Fruit fly (Drosophila melanogaster): ENCODE results near the gene psh.
A peak's percentile ranks its signal among the peaks of the same experiment; 100 is the strongest.

psh gene

dm6 chrX:18483261-18484218 lies 3.2 kb downstream of the psh start, which contains the start of gene Hayan:
TSS of gene Hayan (minus strand) at chrX:18483772.
- TF ChIP-seq h (optimal IDR thresholded peaks at IDR 0.05) (no peak), insv (optimal IDR thresholded peaks at IDR 0.05) (no peak), Myc (optimal IDR thresholded peaks at IDR 0.05) (no peak), ttk (optimal IDR thresholded peaks at IDR 0.05) (no peak)

- TF ChIP-seq psq (optimal IDR thresholded peaks at IDR 0.05) (no peak), h (optimal IDR thresholded peaks at IDR 0.05) (no peak), ttk (optimal IDR thresholded peaks at IDR 0.05) (no peak), Myc (optimal IDR thresholded peaks at IDR 0.05) (no peak)
Measured at dm6 chrX:18482537-18482936, 4.2 kb downstream of the psh start.

dm6 chrX:18479307-18480134 lies 7.2 kb downstream of the psh start, which contains the start of gene CG32547:
TSS of gene CG32547 (minus strand) at chrX:18479487.
- TF ChIP-seq Myc (optimal IDR thresholded peaks at IDR 0.05) (no peak), psq (optimal IDR thresholded peaks at IDR 0.05) (peak; percentile 99)

dm6 chrX:18467881-18468280 lies 18.8 kb downstream of the psh start:
- no peak for TF ChIP-seq h (optimal IDR thresholded peaks at IDR 0.05)
- TF ChIP-seq ttk (optimal IDR thresholded peaks at IDR 0.05): no peak
- no peak for TF ChIP-seq psq (optimal IDR thresholded peaks at IDR 0.05)
- no peak for TF ChIP-seq Myc (optimal IDR thresholded peaks at IDR 0.05)
- no peak for TF ChIP-seq Sin3A (optimal IDR thresholded peaks at IDR 0.05)
- TF ChIP-seq insv (optimal IDR thresholded peaks at IDR 0.05): no peak

dm6 chrX:18460318-18460717 lies 26.4 kb downstream of the psh start, which contains the start of gene CG43843:
TSS of gene CG43843 (minus strand) at chrX:18460418.
- no peak for TF ChIP-seq h (optimal IDR thresholded peaks at IDR 0.05)

- no peak for TF ChIP-seq insv (optimal IDR thresholded peaks at IDR 0.05)
- TF ChIP-seq ttk (optimal IDR thresholded peaks at IDR 0.05): no peak
- no peak for TF ChIP-seq psq (optimal IDR thresholded peaks at IDR 0.05)
- no peak for TF ChIP-seq Sin3A (optimal IDR thresholded peaks at IDR 0.05)
- TF ChIP-seq Myc (optimal IDR thresholded peaks at IDR 0.05): no peak
- no peak for TF ChIP-seq h (optimal IDR thresholded peaks at IDR 0.05)
Measured at dm6 chrX:18452717-18453116, 34.0 kb downstream of the psh start.

- TF ChIP-seq psq (optimal IDR thresholded peaks at IDR 0.05) (no peak), insv (optimal IDR thresholded peaks at IDR 0.05) (no peak), Myc (optimal IDR thresholded peaks at IDR 0.05) (no peak), Sin3A (optimal IDR thresholded peaks at IDR 0.05) (no peak)
Measured at dm6 chrX:18440481-18440880, 46.2 kb downstream of the psh start, which contains the start of gene CG32548. TSS of gene CG32548 (minus strand) at chrX:18440581.

dm6 chrX:18439367-18439766 lies 47.4 kb downstream of the psh start, which contains the start of gene CG43841:
TSS of gene CG43841 (plus strand) at chrX:18439667.
- TF ChIP-seq insv (optimal IDR thresholded peaks at IDR 0.05): no peak
- no peak for TF ChIP-seq ttk (optimal IDR thresholded peaks at IDR 0.05)
- TF ChIP-seq Sin3A (optimal IDR thresholded peaks at IDR 0.05): no peak
- TF ChIP-seq psq (optimal IDR thresholded peaks at IDR 0.05): no peak
- no peak for TF ChIP-seq h (optimal IDR thresholded peaks at IDR 0.05)
- no peak for TF ChIP-seq Myc (optimal IDR thresholded peaks at IDR 0.05)

dm6 chrX:18438568-18438967 lies 48.2 kb downstream of the psh start, which contains the start of gene CG32551:
TSS of gene CG32551 (plus strand) at chrX:18438868.
- no peak for TF ChIP-seq Sin3A (optimal IDR thresholded peaks at IDR 0.05)
- no peak for TF ChIP-seq ttk (optimal IDR thresholded peaks at IDR 0.05)
- no peak for TF ChIP-seq Myc (optimal IDR thresholded peaks at IDR 0.05)
- TF ChIP-seq insv (optimal IDR thresholded peaks at IDR 0.05): no peak
- no peak for TF ChIP-seq psq (optimal IDR thresholded peaks at IDR 0.05)
- no peak for TF ChIP-seq h (optimal IDR thresholded peaks at IDR 0.05)

- TF ChIP-seq psq (optimal IDR thresholded peaks at IDR 0.05): no peak
- no peak for TF ChIP-seq h (optimal IDR thresholded peaks at IDR 0.05)
- no peak for TF ChIP-seq Sin3A (optimal IDR thresholded peaks at IDR 0.05)
- TF ChIP-seq ttk (optimal IDR thresholded peaks at IDR 0.05): no peak
- TF ChIP-seq insv (optimal IDR thresholded peaks at IDR 0.05): no peak
- TF ChIP-seq Myc (optimal IDR thresholded peaks at IDR 0.05): no peak
Measured at dm6 chrX:18437190-18437589, 49.5 kb downstream of the psh start, which contains the start of gene CG6290. TSS of gene CG6290 (plus strand) at chrX:18437490.

Data from Kc167 (cell line).